Worm (Caenorhabditis elegans) whole organism, midembryonic: ENCODE data around the gene F11D5.5.

Source experiments
- T22C8.4 ChIP-seq: fragments of 200-800 bp; sonication (Bioruptor generic); IDR thresholded peaks from 2 replicates; pipeline ENCODE4 v1.3.6; 2022; ENCODE audit warnings: missing genetic modification characterization, missing compliant biosample characterization
- cog-1 ChIP-seq: sonication (generic microtip); optimal IDR thresholded peaks from 2 replicates; lab custom pipeline; 2016; ENCODE audit warnings: missing genetic modification characterization, missing compliant biosample characterization
- flt-1 ChIP-seq: fragments of 200-800 bp; sonication (Bioruptor generic); IDR thresholded peaks from 2 replicates; pipeline ENCODE4 v1.3.6; 2022; ENCODE audit warnings: missing genetic modification characterization, missing compliant biosample characterization
- klf-2 ChIP-seq: fragments of 200-800 bp; sonication (Bioruptor generic); conservative IDR thresholded peaks from 2 replicates; pipeline ENCODE4 v1.3.6; 2022; ENCODE audit warnings: missing genetic modification reagents, missing genetic modification characterization, missing compliant biosample characterization
- med-1 ChIP-seq: sonication (generic microtip); optimal IDR thresholded peaks from 2 replicates; lab custom pipeline; 2017; ENCODE audit warnings: missing genetic modification characterization, mild to moderate bottlenecking, missing compliant biosample characterization, antibody characterized with exemption, missing genetic modification reagents; ENCODE audit not compliant: insufficient read depth
- ref-1 ChIP-seq: fragments of 200-800 bp; sonication (Bioruptor generic); conservative IDR thresholded peaks from 2 replicates; pipeline ENCODE4 v1.3.6; 2022; ENCODE audit warnings: missing genetic modification reagents, missing genetic modification characterization, missing compliant biosample characterization
- tab-1 ChIP-seq: fragments of 200-800 bp; sonication (Bioruptor generic); IDR thresholded peaks from 2 replicates; pipeline ENCODE4 v1.3.6; 2022; ENCODE audit warnings: missing genetic modification characterization, missing compliant biosample characterization
- ztf-23 ChIP-seq: fragments of 200-800 bp; sonication (Bioruptor generic); IDR thresholded peaks from 2 replicates; pipeline ENCODE4 v1.3.6; 2022; ENCODE audit warnings: missing genetic modification reagents, missing genetic modification characterization, missing compliant biosample characterization
- ztf-29 ChIP-seq: fragments of 200-800 bp; sonication (Bioruptor generic); IDR thresholded peaks from 2 replicates; pipeline ENCODE4 v1.3.6; 2022; ENCODE audit warnings: missing genetic modification reagents, missing genetic modification characterization, missing compliant biosample characterization

ce11 chrX:3298582-3298981 is 3.3 kb upstream of the F11D5.5 start, which contains the start of gene K09C4.1:
- TF ChIP-seq ztf-23 (GFP tag; lab: Robert Waterston, UW) (no peak), flt-1 (GFP tag; lab: Robert Waterston, UW) (no peak), tab-1 (no peak), klf-2 (no peak), T22C8.4 (no peak), ztf-29 (GFP tag; lab: Robert Waterston, UW) (no peak), med-1 (GFP tag; lab: Kevin White, UChicago) (no peak), ref-1 (no peak), cog-1 (tag; lab: Kevin White, UChicago) (no peak)
